Fruit fly (Drosophila melanogaster) whole organism, embryonic: ENCODE results near the gene CG44362.

Source experiments
- B-H2 ChIP-seq: fragments of 200-800 bp; sonication (Bioruptor generic); optimal IDR thresholded peaks from 2 replicates; lab custom pipeline; 2018; ENCODE audit warnings: missing biosample characterization, mild to moderate bottlenecking, missing genetic modification characterization
- Blimp-1 ChIP-seq: fragments of 200-800 bp; sonication (Bioruptor generic); optimal IDR thresholded peaks from 3 replicates; lab custom pipeline; 2018; ENCODE audit warnings: missing biosample characterization, missing genetic modification characterization, mild to moderate bottlenecking, moderate library complexity, missing genetic modification reagents
- CG10321 ChIP-seq: fragments of 200-800 bp; sonication (Bioruptor generic); IDR thresholded peaks from 2 replicates; pipeline ENCODE4 v1.3.6; 2022; ENCODE audit warnings: missing biosample characterization, missing genetic modification characterization
- CG11398 ChIP-seq: fragments of 200-800 bp; sonication (Bioruptor generic); optimal IDR thresholded peaks from 2 replicates; lab custom pipeline; 2016; ENCODE audit warnings: missing biosample characterization, missing genetic modification characterization
- CG11695 ChIP-seq: fragments of 200-800 bp; sonication (Bioruptor generic); IDR thresholded peaks from 3 replicates; pipeline ENCODE4 v1.3.6; 2022; ENCODE audit warnings: missing biosample characterization, missing genetic modification characterization
- CG12769 ChIP-seq: fragments of 200-800 bp; sonication (Bioruptor generic); optimal IDR thresholded peaks from 2 replicates; lab custom pipeline; 2019; ENCODE audit warnings: missing biosample characterization, mild to moderate bottlenecking, missing genetic modification characterization, moderate library complexity
- CG13123 ChIP-seq: fragments of 200-800 bp; sonication (Bioruptor generic); optimal IDR thresholded peaks from 2 replicates; lab custom pipeline; 2016; ENCODE audit warnings: missing biosample characterization, missing genetic modification characterization
- CG14014 ChIP-seq: fragments of 200-800 bp; sonication (Bioruptor generic); IDR thresholded peaks from 2 replicates; pipeline ENCODE4 v1.3.6; 2022; ENCODE audit warnings: missing biosample characterization, missing genetic modification characterization
- CG16815 ChIP-seq: fragments of 200-800 bp; sonication (Bioruptor generic); optimal IDR thresholded peaks from 3 replicates; lab custom pipeline; 2017; ENCODE audit warnings: missing biosample characterization, mild to moderate bottlenecking, missing genetic modification characterization
- CG17186 ChIP-seq: fragments of 200-800 bp; sonication (Bioruptor generic); optimal IDR thresholded peaks from 3 replicates; lab custom pipeline; 2017; ENCODE audit warnings: missing biosample characterization, missing genetic modification reagents, missing genetic modification characterization
- CG31224 ChIP-seq: fragments of 200-800 bp; sonication (Bioruptor generic); IDR thresholded peaks from 2 replicates; pipeline ENCODE4 v1.3.6; 2022; ENCODE audit warnings: missing biosample characterization, missing genetic modification characterization
- CG4707 ChIP-seq: fragments of 200-800 bp; sonication (Bioruptor generic); optimal IDR thresholded peaks from 2 replicates; lab custom pipeline; 2018; ENCODE audit warnings: missing biosample characterization, mild to moderate bottlenecking, missing genetic modification characterization, moderate library complexity
- CG4854 ChIP-seq: fragments of 200-800 bp; sonication (Bioruptor generic); optimal IDR thresholded peaks from 2 replicates; lab custom pipeline; 2016; ENCODE audit warnings: missing biosample characterization, missing genetic modification characterization, inconsistent platforms
- CG5953 ChIP-seq: fragments of 200-800 bp; sonication (Bioruptor generic); IDR thresholded peaks from 2 replicates; pipeline ENCODE4 v1.3.6; 2022; ENCODE audit warnings: missing biosample characterization, missing genetic modification characterization
- CG6654 ChIP-seq: fragments of 200-800 bp; sonication (Bioruptor generic); optimal IDR thresholded peaks from 2 replicates; lab custom pipeline; 2017; ENCODE audit warnings: missing biosample characterization, mild to moderate bottlenecking, missing genetic modification characterization
- CG6683 ChIP-seq: fragments of 200-800 bp; sonication (Bioruptor generic); optimal IDR thresholded peaks from 2 replicates; lab custom pipeline; 2017; ENCODE audit warnings: missing biosample characterization, mild to moderate bottlenecking, missing genetic modification characterization, missing genetic modification reagents
- CG8089 ChIP-seq: fragments of 200-800 bp; sonication (Bioruptor generic); optimal IDR thresholded peaks from 3 replicates; lab custom pipeline; 2016; ENCODE audit warnings: missing biosample characterization, missing genetic modification characterization
- CG8388 ChIP-seq: fragments of 200-800 bp; sonication (Bioruptor generic); optimal IDR thresholded peaks from 2 replicates; lab custom pipeline; 2019; ENCODE audit warnings: missing biosample characterization, mild to moderate bottlenecking, missing genetic modification characterization, moderate library complexity
- CG9215 ChIP-seq: fragments of 200-800 bp; sonication (Bioruptor generic); IDR thresholded peaks from 2 replicates; pipeline ENCODE4 v1.3.6; 2022; ENCODE audit warnings: missing biosample characterization, missing genetic modification characterization
- CG9609 ChIP-seq: fragments of 200-800 bp; sonication (Bioruptor generic); optimal IDR thresholded peaks from 3 replicates; lab custom pipeline; 2016; ENCODE audit warnings: missing biosample characterization, missing genetic modification characterization
- CG9817 ChIP-seq: fragments of 200-800 bp; sonication (Bioruptor generic); optimal IDR thresholded peaks from 2 replicates; lab custom pipeline; 2018; ENCODE audit warnings: missing biosample characterization, mild to moderate bottlenecking, missing genetic modification characterization, moderate library complexity
- Fer1 ChIP-seq: fragments of 200-800 bp; sonication (Bioruptor generic); optimal IDR thresholded peaks from 2 replicates; lab custom pipeline; 2017; ENCODE audit warnings: missing biosample characterization, mild to moderate bottlenecking, missing genetic modification characterization
- HLH4C ChIP-seq: fragments of 200-800 bp; sonication (Bioruptor generic); IDR thresholded peaks from 3 replicates; pipeline ENCODE4 v1.3.6; 2022; ENCODE audit warnings: missing biosample characterization, missing genetic modification characterization; ENCODE audit not compliant: partially characterized antibody
- Hr39 ChIP-seq: fragments of >200 bp; optimal IDR thresholded peaks from 2 replicates; lab custom pipeline; 2017
- Nf-YA ChIP-seq: fragments of 200-800 bp; sonication (Bioruptor generic); IDR thresholded peaks from 2 replicates; pipeline ENCODE4 v1.3.6; 2022; ENCODE audit warnings: missing biosample characterization, missing genetic modification characterization
- Ptx1 ChIP-seq: fragments of 200-800 bp; sonication (Bioruptor generic); IDR thresholded peaks from 2 replicates; pipeline ENCODE4 v1.3.6; 2022; ENCODE audit warnings: missing biosample characterization, missing genetic modification characterization
- Rfx ChIP-seq: fragments of 200-800 bp; sonication (Bioruptor generic); IDR thresholded peaks from 2 replicates; pipeline ENCODE4 v1.3.6; 2022; ENCODE audit warnings: missing biosample characterization, missing genetic modification characterization
- bab2 ChIP-seq: fragments of 200-800 bp; sonication (Bioruptor generic); optimal IDR thresholded peaks from 2 replicates; lab custom pipeline; 2016; ENCODE audit warnings: missing biosample characterization, missing genetic modification characterization
- ems ChIP-seq: fragments of 200-800 bp; sonication (Bioruptor generic); optimal IDR thresholded peaks from 3 replicates; lab custom pipeline; 2016; ENCODE audit warnings: missing biosample characterization, missing genetic modification characterization
- eve ChIP-seq, 2 experiments: fragments of >200 bp; optimal IDR thresholded peaks; 2 replicates each; lab custom pipeline; 2017; ENCODE audit warnings: missing biosample characterization in 2 of 2, missing genetic modification characterization in 2 of 2
- fru ChIP-seq: fragments of >200 bp; optimal IDR thresholded peaks from 2 replicates; lab custom pipeline; 2017
- ftz-f1 ChIP-seq: fragments of 200-800 bp; sonication (Bioruptor generic); optimal IDR thresholded peaks from 2 replicates; lab custom pipeline; 2016; ENCODE audit warnings: missing biosample characterization, missing genetic modification characterization
- hth ChIP-seq: fragments of >200 bp; optimal IDR thresholded peaks from 2 replicates; lab custom pipeline; 2017; ENCODE audit warnings: inconsistent platforms
- maf-S ChIP-seq: fragments of 200-800 bp; sonication (Bioruptor generic); optimal IDR thresholded peaks from 2 replicates; lab custom pipeline; 2016; ENCODE audit warnings: missing biosample characterization, missing genetic modification characterization
- org-1 ChIP-seq: fragments of 200-800 bp; sonication (Bioruptor generic); optimal IDR thresholded peaks from 2 replicates; lab custom pipeline; 2017; ENCODE audit warnings: missing biosample characterization, missing genetic modification characterization
- pfk ChIP-seq: fragments of 200-800 bp; sonication (Bioruptor generic); optimal IDR thresholded peaks from 2 replicates; lab custom pipeline; 2018; ENCODE audit warnings: missing biosample characterization, mild to moderate bottlenecking, missing genetic modification characterization, moderate library complexity
- row ChIP-seq: fragments of 200-800 bp; sonication (Bioruptor generic); IDR thresholded peaks from 3 replicates; pipeline ENCODE4 v1.3.6; 2022; ENCODE audit warnings: missing biosample characterization, missing genetic modification characterization
- sens ChIP-seq: fragments of 200-800 bp; sonication (Bioruptor generic); peaks from one replicate; lab custom pipeline; 2016; ENCODE audit warnings: missing biosample characterization, missing genetic modification characterization
- sens-2 ChIP-seq: fragments of 200-800 bp; sonication (Bioruptor generic); IDR thresholded peaks from 2 replicates; pipeline ENCODE4 v1.3.6; 2022; ENCODE audit warnings: missing biosample characterization, missing genetic modification characterization
- slbo ChIP-seq: fragments of 200-800 bp; sonication (Bioruptor generic); IDR thresholded peaks from 2 replicates; pipeline ENCODE4 v1.3.6; 2022; ENCODE audit warnings: missing biosample characterization, missing genetic modification characterization
- slp2 ChIP-seq: fragments of 200-800 bp; sonication (Bioruptor generic); optimal IDR thresholded peaks from 2 replicates; lab custom pipeline; 2016; ENCODE audit warnings: missing biosample characterization, missing genetic modification characterization
- tgo ChIP-seq: fragments of 200-800 bp; sonication (Bioruptor generic); IDR thresholded peaks from 3 replicates; pipeline ENCODE4 v1.3.6; 2022; ENCODE audit warnings: missing biosample characterization, missing genetic modification characterization
- zf30C ChIP-seq: fragments of 200-800 bp; sonication (Bioruptor generic); optimal IDR thresholded peaks from 3 replicates; lab custom pipeline; 2018; ENCODE audit warnings: missing biosample characterization, mild to moderate bottlenecking, missing genetic modification characterization
- zfh1 ChIP-seq: fragments of 200-800 bp; sonication (Bioruptor generic); IDR thresholded peaks from 3 replicates; pipeline ENCODE4 v1.3.6; 2022; ENCODE audit warnings: missing biosample characterization, missing genetic modification characterization

Gene CG44362

DNA sequence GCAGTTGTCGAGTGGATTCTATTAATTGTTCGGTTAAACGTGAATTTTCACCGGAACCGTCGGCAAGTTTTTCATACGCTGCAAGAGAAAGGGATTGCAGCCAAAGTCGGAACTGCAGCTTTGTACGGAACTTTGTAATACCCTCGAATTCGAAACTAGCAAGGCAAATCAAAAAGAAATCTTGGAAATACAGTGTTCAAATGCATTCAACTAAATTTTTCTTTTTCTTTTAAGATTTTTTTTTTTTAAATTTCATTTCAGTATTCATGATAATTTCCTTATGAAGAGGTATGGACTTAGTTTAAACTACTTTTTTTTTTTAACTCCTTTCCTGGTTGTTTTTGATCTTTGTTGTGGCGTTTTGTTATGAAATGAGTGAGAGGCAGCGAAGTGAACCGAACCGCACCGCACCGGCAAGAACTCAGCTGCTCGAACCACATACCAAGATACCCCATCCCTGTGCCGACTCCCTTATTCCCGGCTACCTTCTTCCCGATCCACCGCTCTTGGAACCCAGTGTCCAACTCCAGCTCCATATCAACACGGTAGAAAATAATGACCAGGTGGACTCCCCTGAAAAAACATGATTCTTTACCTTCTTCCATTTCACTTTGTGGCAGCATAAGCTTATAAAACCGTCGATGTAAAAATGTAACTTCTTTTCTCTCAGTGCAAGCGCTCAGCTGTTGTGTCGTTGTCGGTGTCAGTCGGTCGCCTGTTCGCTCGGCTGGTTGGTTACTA lies 17.5 kb upstream of the CG44362 start (continued):
- TF ChIP-seq Fer1 (peak; percentile 2), slbo (GFP tag; lab: Robert Waterston, UW) (no peak), CG9817 (tag; lab: Kevin White, UChicago) (no peak), CG11398 (GFP tag; lab: Kevin White, UChicago) (peak; percentile 24), bab2 (peak; percentile 5), HLH4C (no peak), row (GFP tag; lab: Robert Waterston, UW) (peak; percentile 59), Blimp-1 (GFP tag; lab: Kevin White, UChicago) (peak; percentile 61), ftz-f1 (no peak), pfk (GFP tag; lab: Kevin White, UChicago) (no peak), CG9609 (GFP tag; lab: Kevin White, UChicago) (peak; percentile 16), Rfx (no peak), CG5953 (no peak), CG31224 (GFP tag; lab: Robert Waterston, UW) (no peak), CG11695 (GFP tag; lab: Robert Waterston, UW) (peak; percentile 58; the same call in 1 of the 3 replicates), tgo (GFP tag; lab: Robert Waterston, UW) (peak; percentile 14; the same call in 1 of the 3 replicates), Hr39 (no peak), CG12769 (tag; lab: Kevin White, UChicago) (peak; percentile 68), CG9215 (GFP tag; lab: Robert Waterston, UW) (peak; percentile 22; the same call in 1 of the 2 replicates), ems (GFP tag; lab: Kevin White, UChicago) (peak; percentile 39), org-1 (GFP tag; lab: Kevin White, UChicago) (no peak), zf30C (peak; percentile 87), Nf-YA (no peak), CG6683 (GFP tag; lab: Kevin White, UChicago) (no peak), hth (lab: Kevin White, UChicago) (no peak), CG4854 (GFP tag; lab: Kevin White, UChicago) (no peak), CG16815 (no peak), sens (GFP tag; lab: Kevin White, UChicago) (peak; percentile 88), Ptx1 (GFP tag; lab: Robert Waterston, UW) (no peak), slp2 (GFP tag; lab: Kevin White, UChicago) (peak; percentile 45), CG8089 (GFP tag; lab: Kevin White, UChicago) (peak; percentile 24), CG14014 (GFP tag; lab: Robert Waterston, UW) (0 out of 2 replicates have a peak, but pooled peaks have one; percentile 30), B-H2 (GFP tag; lab: Kevin White, UChicago) (no peak), CG8388 (peak; percentile 10), CG6654 (GFP tag; lab: Kevin White, UChicago) (no peak), CG4707 (GFP tag; lab: Kevin White, UChicago) (peak; percentile 9), fru (no peak), maf-S (GFP tag; lab: Kevin White, UChicago) (no peak), CG13123 (GFP tag; lab: Kevin White, UChicago) (no peak), zfh1 (GFP tag; lab: Robert Waterston, UW) (peak; percentile 80), CG17186 (peak; percentile 10)

DNA sequence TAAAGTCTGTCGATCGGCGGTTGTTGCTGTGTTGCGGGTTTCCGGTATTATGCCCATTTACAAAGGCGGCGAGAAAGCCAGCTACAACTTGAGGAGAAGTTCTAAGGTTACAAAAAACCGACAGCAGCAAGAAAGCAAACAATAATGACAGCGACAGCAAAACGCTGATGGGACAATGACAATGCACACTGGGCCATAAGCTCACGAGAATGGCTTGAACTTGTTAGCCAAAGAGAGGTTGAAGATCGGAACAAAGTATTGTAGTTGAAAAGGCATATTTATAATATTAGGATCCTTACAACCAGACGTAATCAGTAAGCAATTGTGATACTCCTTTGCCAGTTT lies 16.9 kb upstream of the CG44362 start:
- TF ChIP-seq eve (GFP tag; optimal IDR thresholded peaks at IDR 0.05; lab: Kevin White, UChicago): peak in 1 of 2 experiments; percentile 3
- 0 out of 2 replicates have a peak, but pooled peaks have one; percentile 2 for TF ChIP-seq sens-2
- no peak for TF ChIP-seq CG10321
- 0 out of 2 replicates have a peak, but pooled peaks have one; percentile 18 for TF ChIP-seq Rfx
